Fruit fly (Drosophila melanogaster) whole organism, embryonic: Measurements from ENCODE around the gene CG32161.

Experiments
- BtbVII ChIP-seq: fragments of 200-800 bp; sonication (Bioruptor generic); optimal IDR thresholded peaks from 3 replicates; lab custom pipeline; 2017; ENCODE audit warnings: missing biosample characterization, mild to moderate bottlenecking, missing genetic modification characterization
- C15 ChIP-seq: fragments of 200-800 bp; sonication (Bioruptor generic); IDR thresholded peaks from 3 replicates; pipeline ENCODE4 v1.3.6; 2022; ENCODE audit warnings: missing biosample characterization, missing genetic modification characterization
- CG1024 ChIP-seq: fragments of 200-800 bp; sonication (Bioruptor generic); IDR thresholded peaks from 2 replicates; pipeline ENCODE4 v1.3.6; 2022; ENCODE audit warnings: missing biosample characterization, missing genetic modification characterization
- CG10462 ChIP-seq: fragments of 200-800 bp; sonication (Bioruptor generic); optimal IDR thresholded peaks from 2 replicates; lab custom pipeline; 2016; ENCODE audit warnings: missing biosample characterization, missing genetic modification characterization
- CG13123 ChIP-seq: fragments of 200-800 bp; sonication (Bioruptor generic); optimal IDR thresholded peaks from 2 replicates; lab custom pipeline; 2016; ENCODE audit warnings: missing biosample characterization, missing genetic modification characterization
- CG15073 ChIP-seq: fragments of 200-800 bp; sonication (Bioruptor generic); optimal IDR thresholded peaks from 2 replicates; lab custom pipeline; 2016; ENCODE audit warnings: missing biosample characterization, missing genetic modification characterization
- CG1603 ChIP-seq: fragments of 200-800 bp; sonication (Bioruptor generic); optimal IDR thresholded peaks from 2 replicates; lab custom pipeline; 2019; ENCODE audit warnings: missing biosample characterization, mild to moderate bottlenecking, missing genetic modification characterization, moderate library complexity
- CG18619 ChIP-seq: fragments of 200-800 bp; sonication (Bioruptor generic); optimal IDR thresholded peaks from 3 replicates; lab custom pipeline; 2017; ENCODE audit warnings: missing biosample characterization, mild to moderate bottlenecking, missing genetic modification characterization
- CG5245 ChIP-seq: fragments of 200-800 bp; sonication (Bioruptor generic); optimal IDR thresholded peaks from 3 replicates; lab custom pipeline; 2016; ENCODE audit warnings: missing biosample characterization, missing genetic modification characterization
- CG6765 ChIP-seq: fragments of 200-800 bp; sonication (Bioruptor generic); optimal IDR thresholded peaks from 3 replicates; lab custom pipeline; 2017; ENCODE audit warnings: missing biosample characterization, mild to moderate bottlenecking, missing genetic modification characterization
- CG7357 ChIP-seq: fragments of 200-800 bp; sonication (Bioruptor generic); IDR thresholded peaks from 3 replicates; pipeline ENCODE4 v1.3.6; 2022; ENCODE audit warnings: missing biosample characterization, missing genetic modification characterization
- CG7839 ChIP-seq: fragments of 200-800 bp; sonication (Bioruptor generic); optimal IDR thresholded peaks from 3 replicates; lab custom pipeline; 2018; ENCODE audit warnings: missing biosample characterization, mild to moderate bottlenecking, missing genetic modification characterization, moderate library complexity
- CG8944 ChIP-seq: fragments of 200-800 bp; sonication (Bioruptor generic); optimal IDR thresholded peaks from 3 replicates; lab custom pipeline; 2016; ENCODE audit warnings: missing biosample characterization, missing genetic modification characterization
- CrebB ChIP-seq: fragments of 200-800 bp; sonication (Bioruptor generic); optimal IDR thresholded peaks from 3 replicates; lab custom pipeline; 2018; ENCODE audit warnings: missing biosample characterization, mild to moderate bottlenecking, missing genetic modification characterization
- D19A ChIP-seq: fragments of 200-800 bp; optimal IDR thresholded peaks from 3 replicates; lab custom pipeline; 2019; ENCODE audit warnings: missing biosample characterization, mild to moderate bottlenecking, missing genetic modification characterization, moderate library complexity
- Dll ChIP-seq: fragments of 200-800 bp; sonication (Bioruptor generic); IDR thresholded peaks from 4 replicates; pipeline ENCODE4 v1.3.6; 2022; ENCODE audit warnings: missing biosample characterization, missing genetic modification characterization; ENCODE audit not compliant: partially characterized antibody
- E2f1 ChIP-seq: fragments of 200-800 bp; sonication (Bioruptor generic); IDR thresholded peaks from 2 replicates; pipeline ENCODE4 v1.3.6; 2022; ENCODE audit warnings: missing biosample characterization, missing genetic modification characterization
- H2.0 ChIP-seq: fragments of 200-800 bp; sonication (Bioruptor generic); IDR thresholded peaks from 2 replicates; pipeline ENCODE4 v1.3.6; 2022; ENCODE audit warnings: missing biosample characterization, missing genetic modification characterization
- Hmr ChIP-seq: fragments of 200-800 bp; sonication (Bioruptor generic); optimal IDR thresholded peaks from 3 replicates; lab custom pipeline; 2017; ENCODE audit warnings: mild to moderate bottlenecking, missing biosample characterization, missing genetic modification reagents, missing genetic modification characterization
- Hmx ChIP-seq: fragments of 200-800 bp; sonication (Bioruptor generic); optimal IDR thresholded peaks from 2 replicates; lab custom pipeline; 2016; ENCODE audit warnings: missing biosample characterization, missing genetic modification characterization
- Hsf ChIP-seq: fragments of 200-800 bp; sonication (Bioruptor generic); optimal IDR thresholded peaks from 3 replicates; lab custom pipeline; 2016; ENCODE audit warnings: missing biosample characterization, missing genetic modification characterization
- Jarid2 ChIP-seq: fragments of 200-800 bp; sonication (Bioruptor generic); optimal IDR thresholded peaks from 3 replicates; lab custom pipeline; 2017; ENCODE audit warnings: mild to moderate bottlenecking, missing biosample characterization, missing genetic modification reagents, missing genetic modification characterization
- MTF-1 ChIP-seq: fragments of 200-800 bp; sonication (Bioruptor generic); optimal IDR thresholded peaks from 2 replicates; lab custom pipeline; 2018; ENCODE audit warnings: missing biosample characterization, mild to moderate bottlenecking, missing genetic modification characterization, borderline replicate concordance
- Meics ChIP-seq: fragments of 200-800 bp; sonication (Bioruptor generic); optimal IDR thresholded peaks from 2 replicates; lab custom pipeline; 2017; ENCODE audit warnings: missing biosample characterization, mild to moderate bottlenecking, missing genetic modification characterization
- Neu2 ChIP-seq: fragments of 200-800 bp; sonication (Bioruptor generic); optimal IDR thresholded peaks from 3 replicates; lab custom pipeline; 2016; ENCODE audit warnings: missing biosample characterization, missing genetic modification characterization, borderline replicate concordance
- Nf-YC ChIP-seq: fragments of 200-800 bp; optimal IDR thresholded peaks from 3 replicates; lab custom pipeline; 2019; ENCODE audit warnings: missing biosample characterization, mild to moderate bottlenecking, missing genetic modification characterization, moderate library complexity
- Opbp ChIP-seq: fragments of 200-800 bp; sonication (Bioruptor generic); IDR thresholded peaks from 3 replicates; pipeline ENCODE4 v1.3.6; 2022; ENCODE audit warnings: missing biosample characterization, missing genetic modification characterization; ENCODE audit not compliant: partially characterized antibody
- PHDP ChIP-seq: fragments of 200-800 bp; sonication (Bioruptor generic); optimal IDR thresholded peaks from 3 replicates; lab custom pipeline; 2018; ENCODE audit warnings: missing biosample characterization, mild to moderate bottlenecking, missing genetic modification characterization, moderate library complexity
- Stat92E ChIP-seq, 3 experiments: fragments of >200 bp in 2 of 3; fragments of 200-800 bp in 1 of 3; sonication (Bioruptor generic) in 1 of 3; optimal IDR thresholded peaks; 2 replicates each; lab custom pipeline; 2017 to 2019; ENCODE audit warnings: missing biosample characterization in 3 of 3, missing genetic modification characterization in 3 of 3, mild to moderate bottlenecking in 1 of 3, moderate library complexity in 1 of 3
- Taf1 ChIP-seq: fragments of 200-800 bp; sonication (Bioruptor generic); IDR thresholded peaks from 2 replicates; pipeline ENCODE4 v1.3.6; 2022; ENCODE audit warnings: missing biosample characterization, missing genetic modification characterization
- ac ChIP-seq: fragments of 200-800 bp; sonication (Bioruptor generic); optimal IDR thresholded peaks from 3 replicates; lab custom pipeline; 2017; ENCODE audit warnings: missing biosample characterization, mild to moderate bottlenecking, missing genetic modification characterization
- ara ChIP-seq: fragments of 200-800 bp; sonication (Bioruptor generic); IDR thresholded peaks from 2 replicates; pipeline ENCODE4 v1.3.6; 2022; ENCODE audit warnings: missing biosample characterization, missing genetic modification characterization
- emc ChIP-seq: fragments of 200-800 bp; sonication (Bioruptor generic); optimal IDR thresholded peaks from 2 replicates; lab custom pipeline; 2016; ENCODE audit warnings: missing biosample characterization, missing genetic modification characterization
- eyg ChIP-seq: fragments of 200-800 bp; sonication (Bioruptor generic); optimal IDR thresholded peaks from 3 replicates; lab custom pipeline; 2016; ENCODE audit warnings: missing biosample characterization, missing genetic modification characterization
- grn ChIP-seq: fragments of 200-800 bp; sonication (Bioruptor generic); optimal IDR thresholded peaks from 3 replicates; lab custom pipeline; 2017; ENCODE audit warnings: missing biosample characterization, missing genetic modification characterization
- ham ChIP-seq: fragments of 200-800 bp; sonication (Bioruptor generic); IDR thresholded peaks from 2 replicates; pipeline ENCODE4 v1.3.6; 2022; ENCODE audit warnings: missing biosample characterization, missing genetic modification characterization
- her ChIP-seq: fragments of 200-800 bp; sonication (Bioruptor generic); optimal IDR thresholded peaks from 2 replicates; lab custom pipeline; 2016; ENCODE audit warnings: missing biosample characterization, missing genetic modification characterization
- ken ChIP-seq: fragments of 200-800 bp; sonication (Bioruptor generic); IDR thresholded peaks from 3 replicates; pipeline ENCODE4 v1.3.6; 2022; ENCODE audit warnings: missing biosample characterization, missing genetic modification characterization
- onecut ChIP-seq: fragments of 200-800 bp; sonication (Bioruptor generic); IDR thresholded peaks from 2 replicates; pipeline ENCODE4 v1.3.6; 2022; ENCODE audit warnings: missing biosample characterization, missing genetic modification characterization
- ro ChIP-seq: fragments of 200-800 bp; sonication (Bioruptor generic); IDR thresholded peaks from 2 replicates; pipeline ENCODE4 v1.3.6; 2022; ENCODE audit warnings: missing biosample characterization, missing genetic modification characterization
- salm ChIP-seq: fragments of 200-800 bp; sonication (Bioruptor generic); optimal IDR thresholded peaks from 2 replicates; lab custom pipeline; 2018; ENCODE audit warnings: missing biosample characterization, mild to moderate bottlenecking, missing genetic modification characterization
- sens ChIP-seq: fragments of 200-800 bp; sonication (Bioruptor generic); peaks from one replicate; lab custom pipeline; 2016; ENCODE audit warnings: missing biosample characterization, missing genetic modification characterization
- shn ChIP-seq: fragments of 200-800 bp; sonication (Bioruptor generic); optimal IDR thresholded peaks from 3 replicates; lab custom pipeline; 2016; ENCODE audit warnings: missing biosample characterization, missing genetic modification characterization
- slp2 ChIP-seq: fragments of 200-800 bp; sonication (Bioruptor generic); optimal IDR thresholded peaks from 2 replicates; lab custom pipeline; 2016; ENCODE audit warnings: missing biosample characterization, missing genetic modification characterization
- sna ChIP-seq: fragments of 200-800 bp; sonication (Bioruptor generic); IDR thresholded peaks from 2 replicates; pipeline ENCODE4 v1.3.6; 2022; ENCODE audit warnings: missing biosample characterization, missing genetic modification characterization; ENCODE audit not compliant: partially characterized antibody
- sqz ChIP-seq: fragments of 200-800 bp; sonication (Bioruptor generic); optimal IDR thresholded peaks from 3 replicates; lab custom pipeline; 2018; ENCODE audit warnings: missing biosample characterization, mild to moderate bottlenecking, missing genetic modification characterization
- tin ChIP-seq: fragments of 200-800 bp; sonication (Bioruptor generic); optimal IDR thresholded peaks from 3 replicates; lab custom pipeline; 2016; ENCODE audit warnings: missing biosample characterization, missing genetic modification characterization
- tna ChIP-seq: fragments of 200-800 bp; sonication (Bioruptor generic); IDR thresholded peaks from 2 replicates; pipeline ENCODE4 v1.3.6; 2022; ENCODE audit warnings: missing biosample characterization, missing genetic modification characterization; ENCODE audit not compliant: partially characterized antibody
- vvl ChIP-seq: fragments of 200-800 bp; sonication (Bioruptor generic); IDR thresholded peaks from 2 replicates; pipeline ENCODE4 v1.3.6; 2022; ENCODE audit warnings: missing biosample characterization, missing genetic modification characterization

CG32161 gene

dm6 chr3L:16890650-16891336 is 44.8 kb downstream of the CG32161 start:
- peak; percentile 97 for TF ChIP-seq vvl (GFP tag; lab: Robert Waterston, UW)
- TF ChIP-seq CG5245, result peak; percentile 93
- TF ChIP-seq PHDP, result peak; percentile 89
- peak; percentile 90 for TF ChIP-seq E2f1 (GFP tag; lab: Robert Waterston, UW)
- peak; percentile 89 for TF ChIP-seq CG1024 (GFP tag; lab: Robert Waterston, UW)
- peak; percentile 84 for TF ChIP-seq CG13123 (GFP tag; lab: Kevin White, UChicago)
- no peak; the same call in 2 of the 3 replicates for TF ChIP-seq C15
- TF ChIP-seq Meics (GFP tag; lab: Kevin White, UChicago), result peak; percentile 73
- 0 out of 2 replicates have a peak, but pooled peaks have one; percentile 15 for TF ChIP-seq ham (GFP tag; lab: Robert Waterston, UW)
- TF ChIP-seq Hmr, result peak; percentile 66
- peak; percentile 93 for TF ChIP-seq ara (GFP tag; lab: Robert Waterston, UW)
- TF ChIP-seq CG15073 (GFP tag; lab: Kevin White, UChicago), result peak; percentile 71
- peak; percentile 73 for TF ChIP-seq BtbVII
- peak; percentile 13 for TF ChIP-seq Hmx (GFP tag; lab: Kevin White, UChicago)
- TF ChIP-seq emc (GFP tag; lab: Kevin White, UChicago), result peak; percentile 13
- no peak for TF ChIP-seq Neu2 (GFP tag; lab: Kevin White, UChicago)
- 0 out of 3 replicates have a peak, but pooled peaks have one; percentile 31 for TF ChIP-seq Opbp (GFP tag; lab: Robert Waterston, UW)
- no peak for TF ChIP-seq CG6765 (GFP tag; lab: Kevin White, UChicago)
- peak; percentile 78 for TF ChIP-seq ro
- peak; percentile 80 for TF ChIP-seq MTF-1 (GFP tag; lab: Kevin White, UChicago)
- peak; percentile 99 for TF ChIP-seq sens (GFP tag; lab: Kevin White, UChicago)
- peak; percentile 89 for TF ChIP-seq onecut (GFP tag; lab: Robert Waterston, UW)
- TF ChIP-seq H2.0, result peak; percentile 93
- peak; percentile 91 for TF ChIP-seq Jarid2 (GFP tag; lab: Kevin White, UChicago)
- peak; percentile 49; the same call in 1 of the 2 replicates for TF ChIP-seq tna
- peak; percentile 80 for TF ChIP-seq shn (GFP tag; lab: Kevin White, UChicago)
- TF ChIP-seq tin (GFP tag; lab: Kevin White, UChicago), result peak; percentile 93
- peak; percentile 85 for TF ChIP-seq her (GFP tag; lab: Kevin White, UChicago)
- peak; percentile 90 for TF ChIP-seq Hsf (GFP tag; lab: Kevin White, UChicago)
- TF ChIP-seq CG7839, result peak; percentile 92
- peak; percentile 86 for TF ChIP-seq slp2 (GFP tag; lab: Kevin White, UChicago)
- TF ChIP-seq eyg (GFP tag; lab: Kevin White, UChicago), result peak; percentile 89
- peak; percentile 92 for TF ChIP-seq CG10462 (GFP tag; lab: Kevin White, UChicago)
- peak; percentile 95 for TF ChIP-seq CG1603
- TF ChIP-seq sna (GFP tag; lab: Robert Waterston, UW), result no peak
- TF ChIP-seq Taf1 (GFP tag; lab: Robert Waterston, UW), result peak; percentile 47; the same call in 1 of the 2 replicates
- peak; percentile 84 for TF ChIP-seq sqz (GFP tag; lab: Kevin White, UChicago)
- peak; percentile 36 for TF ChIP-seq Nf-YC (tag; lab: Kevin White, UChicago)
- TF ChIP-seq grn (GFP tag; lab: Kevin White, UChicago), result peak; percentile 23
- peak; percentile 82 for TF ChIP-seq CG18619 (GFP tag; lab: Kevin White, UChicago)
- peak; percentile 93 for TF ChIP-seq ken (GFP tag; lab: Robert Waterston, UW)
- TF ChIP-seq D19A (tag; lab: Kevin White, UChicago), result peak; percentile 88
- peak; percentile 86 for TF ChIP-seq CG7357 (GFP tag; lab: Robert Waterston, UW)
- TF ChIP-seq CrebB (tag; lab: Kevin White, UChicago), result peak; percentile 78
- TF ChIP-seq Dll, result no peak; the same call in 3 of the 4 replicates
- no peak for TF ChIP-seq ac
- peak in 1 of 3 experiments; percentile 62 for TF ChIP-seq Stat92E (GFP tag; optimal IDR thresholded peaks at IDR 0.05; lab: Kevin White, UChicago)
- TF ChIP-seq salm (tag; lab: Kevin White, UChicago), result peak; percentile 86
- TF ChIP-seq CG8944, result peak; percentile 89
